Fruit fly (Drosophila melanogaster): ENCODE results near the gene Spn77Bb.

Gene Spn77Bb

dm6 chr3L:20309758-20310733 is 10.7 kb upstream of the Spn77Bb start (continued):
- TF ChIP-seq CG18476 (GFP tag; optimal IDR thresholded peaks at IDR 0.05) = no peak
- TF ChIP-seq ERR (GFP tag; optimal IDR thresholded peaks at IDR 0.05) = peak; percentile 63
- peak; percentile 87 for TF ChIP-seq knrl (GFP tag; IDR thresholded peaks at IDR 0.05; ENCODE audit: partially characterized antibody)
- TF ChIP-seq CG17802 (tag; optimal IDR thresholded peaks at IDR 0.05) = no peak
- peak; percentile 53; the same call in 1 of the 2 replicates for TF ChIP-seq tna (GFP tag; IDR thresholded peaks at IDR 0.05; ENCODE audit: partially characterized antibody)
- peak; percentile 60 for TF ChIP-seq pum (GFP tag; optimal IDR thresholded peaks at IDR 0.05)
- TF ChIP-seq p53 (GFP tag; optimal IDR thresholded peaks at IDR 0.05) = peak; percentile 5
- TF ChIP-seq NfI (GFP tag; optimal IDR thresholded peaks at IDR 0.05) = peak; percentile 32
- peak; percentile 78 for TF ChIP-seq ato (GFP tag; IDR thresholded peaks at IDR 0.05; ENCODE audit: partially characterized antibody)
- TF ChIP-seq CG33557 (GFP tag; optimal IDR thresholded peaks at IDR 0.05) = no peak
- peak; percentile 87 for TF ChIP-seq HmgZ (tag; optimal IDR thresholded peaks at IDR 0.05)
- TF ChIP-seq CG2129 (GFP tag; IDR thresholded peaks at IDR 0.05; ENCODE audit: partially characterized antibody) = peak; percentile 68
- peak; percentile 6; the same call in 1 of the 2 replicates for TF ChIP-seq lmd (GFP tag; IDR thresholded peaks at IDR 0.05)
- peak; percentile 95 for TF ChIP-seq E2f2 (GFP tag; IDR thresholded peaks at IDR 0.05)
- no peak for TF ChIP-seq CG6765 (GFP tag; optimal IDR thresholded peaks at IDR 0.05)
- TF ChIP-seq ranshi (GFP tag; IDR thresholded peaks at IDR 0.05) = no peak
- peak; percentile 28 for TF ChIP-seq CG4617 (GFP tag; optimal IDR thresholded peaks at IDR 0.05; ENCODE audit: borderline replicate concordance)
- TF ChIP-seq Sry-δ (GFP tag; optimal IDR thresholded peaks at IDR 0.05) = peak; percentile 79
- peak; percentile 53 for TF ChIP-seq CHES-1-like (GFP tag; optimal IDR thresholded peaks at IDR 0.05)
- no peak for TF ChIP-seq CG10366 (GFP tag; IDR thresholded peaks at IDR 0.05)
- peak; percentile 48 for TF ChIP-seq Bteb2 (GFP tag; optimal IDR thresholded peaks at IDR 0.05)
- TF ChIP-seq gfzf (GFP tag; optimal IDR thresholded peaks at IDR 0.05) = peak; percentile 85
- peak; percentile 94 for TF ChIP-seq CG4360 (GFP tag; IDR thresholded peaks at IDR 0.05)
- peak; percentile 66 for TF ChIP-seq CG9609 (GFP tag; optimal IDR thresholded peaks at IDR 0.05)
- peak; percentile 44 for TF ChIP-seq CG12391 (tag; optimal IDR thresholded peaks at IDR 0.05)
- no peak for TF ChIP-seq CG6654 (GFP tag; optimal IDR thresholded peaks at IDR 0.05)
- peak; percentile 46 for TF ChIP-seq repo (GFP tag; optimal IDR thresholded peaks at IDR 0.05)
- peak; percentile 38 for TF ChIP-seq CG4854 (GFP tag; optimal IDR thresholded peaks at IDR 0.05)
- TF ChIP-seq lbe (GFP tag; optimal IDR thresholded peaks at IDR 0.05) = peak; percentile 1
- peak; percentile 56 for TF ChIP-seq CG9876 (GFP tag; optimal IDR thresholded peaks at IDR 0.05)
- TF ChIP-seq CG14860 (GFP tag; IDR thresholded peaks at IDR 0.05; ENCODE audit: partially characterized antibody) = peak; percentile 69
- peak; percentile 3 for TF ChIP-seq zen (tag; optimal IDR thresholded peaks at IDR 0.05)
- TF ChIP-seq Antp (GFP tag; optimal IDR thresholded peaks at IDR 0.05) = peak; percentile 71
- peak; percentile 87 for TF ChIP-seq CG16813 (GFP tag; IDR thresholded peaks at IDR 0.05; ENCODE audit: partially characterized antibody)
- 0 out of 2 replicates have a peak, but pooled peaks have one; percentile 22 for TF ChIP-seq CG10959 (GFP tag; IDR thresholded peaks at IDR 0.05)
- no peak for TF ChIP-seq CG10543 (GFP tag; optimal IDR thresholded peaks at IDR 0.05)
- peak; percentile 81 for TF ChIP-seq trem (tag; optimal IDR thresholded peaks at IDR 0.05)
- peak; percentile 35 for TF ChIP-seq ind (GFP tag; optimal IDR thresholded peaks at IDR 0.05)
- TF ChIP-seq CG3995 (GFP tag; optimal IDR thresholded peaks at IDR 0.05) = peak; percentile 55
- peak; percentile 68 for TF ChIP-seq CG33213 (GFP tag; optimal IDR thresholded peaks at IDR 0.05)
- peak; percentile 22; the same call in 1 of the 2 replicates for TF ChIP-seq Ptx1 (GFP tag; IDR thresholded peaks at IDR 0.05)
- TF ChIP-seq CG9797 (GFP tag; optimal IDR thresholded peaks at IDR 0.05) = peak; percentile 98
- TF ChIP-seq pzg (GFP tag; optimal IDR thresholded peaks at IDR 0.05) = peak; percentile 95
- no peak for TF ChIP-seq CG31441 (GFP tag; IDR thresholded peaks at IDR 0.05)
- TF ChIP-seq ttk (GFP tag; IDR thresholded peaks at IDR 0.05) = no peak
- TF ChIP-seq Max (GFP tag; optimal IDR thresholded peaks at IDR 0.05) = peak; percentile 19
- TF ChIP-seq sob (GFP tag; IDR thresholded peaks at IDR 0.05) = peak; percentile 81
- peak; percentile 58 for TF ChIP-seq CG2116 (GFP tag; optimal IDR thresholded peaks at IDR 0.05)
